Fruit fly (Drosophila melanogaster) whole organism, embryonic: ENCODE data around the gene zye.

Experiments used
- CG10209 ChIP-seq: fragments of 200-800 bp; sonication (Bioruptor generic); optimal IDR thresholded peaks from 3 replicates; lab custom pipeline; 2017; ENCODE audit warnings: missing biosample characterization, mild to moderate bottlenecking, missing genetic modification characterization, missing genetic modification reagents
- CG10959 ChIP-seq: fragments of 200-800 bp; sonication (Bioruptor generic); IDR thresholded peaks from 2 replicates; pipeline ENCODE4 v1.3.6; 2022; ENCODE audit warnings: missing biosample characterization, missing genetic modification characterization
- CG11695 ChIP-seq: fragments of 200-800 bp; sonication (Bioruptor generic); IDR thresholded peaks from 3 replicates; pipeline ENCODE4 v1.3.6; 2022; ENCODE audit warnings: missing biosample characterization, missing genetic modification characterization
- CG13775 ChIP-seq: fragments of 200-800 bp; sonication (Bioruptor generic); optimal IDR thresholded peaks from 3 replicates; lab custom pipeline; 2017; ENCODE audit warnings: missing biosample characterization, mild to moderate bottlenecking, missing genetic modification characterization
- CG15073 ChIP-seq: fragments of 200-800 bp; sonication (Bioruptor generic); optimal IDR thresholded peaks from 2 replicates; lab custom pipeline; 2016; ENCODE audit warnings: missing biosample characterization, missing genetic modification characterization
- CG15696 ChIP-seq: fragments of 200-800 bp; sonication (Bioruptor generic); optimal IDR thresholded peaks from 2 replicates; lab custom pipeline; 2019; ENCODE audit warnings: missing biosample characterization, mild to moderate bottlenecking, missing genetic modification characterization, moderate library complexity
- CG16815 ChIP-seq: fragments of 200-800 bp; sonication (Bioruptor generic); optimal IDR thresholded peaks from 3 replicates; lab custom pipeline; 2017; ENCODE audit warnings: missing biosample characterization, mild to moderate bottlenecking, missing genetic modification characterization
- CG17612 ChIP-seq: fragments of 200-800 bp; sonication (Bioruptor generic); IDR thresholded peaks from 2 replicates; pipeline ENCODE4 v1.3.6; 2022; ENCODE audit warnings: missing biosample characterization, missing genetic modification characterization
- CG2116 ChIP-seq: fragments of 200-800 bp; sonication (Bioruptor generic); optimal IDR thresholded peaks from 3 replicates; lab custom pipeline; 2018; ENCODE audit warnings: missing biosample characterization, mild to moderate bottlenecking, missing genetic modification characterization
- CG2199 ChIP-seq: fragments of 200-800 bp; sonication (Bioruptor generic); IDR thresholded peaks from 3 replicates; pipeline ENCODE4 v1.3.6; 2022; ENCODE audit warnings: missing biosample characterization, missing genetic modification characterization
- CG30403 ChIP-seq: fragments of 200-800 bp; sonication (Bioruptor generic); optimal IDR thresholded peaks from 3 replicates; lab custom pipeline; 2016; ENCODE audit warnings: missing biosample characterization, missing genetic modification characterization
- CG30431 ChIP-seq: fragments of 200-800 bp; sonication (Bioruptor generic); optimal IDR thresholded peaks from 2 replicates; lab custom pipeline; 2017; ENCODE audit warnings: missing biosample characterization, missing genetic modification characterization
- CG31441 ChIP-seq: fragments of 200-800 bp; sonication (Bioruptor generic); IDR thresholded peaks from 2 replicates; pipeline ENCODE4 v1.3.6; 2022; ENCODE audit warnings: missing biosample characterization, missing genetic modification characterization
- CG4404 ChIP-seq: fragments of 200-800 bp; sonication (Bioruptor generic); IDR thresholded peaks from 2 replicates; pipeline ENCODE4 v1.3.6; 2022; ENCODE audit warnings: missing biosample characterization, missing genetic modification characterization
- CG4424 ChIP-seq: fragments of 200-800 bp; sonication (Bioruptor generic); optimal IDR thresholded peaks from 3 replicates; lab custom pipeline; 2016; ENCODE audit warnings: missing biosample characterization, missing genetic modification characterization
- CG4820 ChIP-seq: fragments of 200-800 bp; sonication (Bioruptor generic); optimal IDR thresholded peaks from 3 replicates; lab custom pipeline; 2016; ENCODE audit warnings: missing biosample characterization, missing genetic modification characterization
- CG6254 ChIP-seq: fragments of 200-800 bp; sonication (Bioruptor generic); optimal IDR thresholded peaks from 3 replicates; lab custom pipeline; 2017; ENCODE audit warnings: mild to moderate bottlenecking, missing biosample characterization, missing genetic modification reagents, missing genetic modification characterization
- CG6791 ChIP-seq: fragments of 200-800 bp; sonication (Bioruptor generic); IDR thresholded peaks from 3 replicates; pipeline ENCODE4 v1.3.6; 2022; ENCODE audit warnings: missing biosample characterization, missing genetic modification characterization; ENCODE audit not compliant: partially characterized antibody
- CG6813 ChIP-seq: fragments of 200-800 bp; sonication (Bioruptor generic); optimal IDR thresholded peaks from 2 replicates; lab custom pipeline; 2017; ENCODE audit warnings: missing biosample characterization, missing genetic modification characterization, mild to moderate bottlenecking, moderate library complexity, missing genetic modification reagents
- CG7271 ChIP-seq: fragments of 200-800 bp; sonication (Bioruptor generic); optimal IDR thresholded peaks from 2 replicates; lab custom pipeline; 2018; ENCODE audit warnings: missing biosample characterization, mild to moderate bottlenecking, missing genetic modification characterization, moderate library complexity
- CHES-1-like ChIP-seq: fragments of 200-800 bp; sonication (Bioruptor generic); optimal IDR thresholded peaks from 2 replicates; lab custom pipeline; 2016; ENCODE audit warnings: missing biosample characterization, missing genetic modification characterization
- D ChIP-seq, 2 experiments: fragments of 200-800 bp in 1 of 2; fragments of >200 bp in 1 of 2; sonication (Bioruptor generic) in 1 of 2; optimal IDR thresholded peaks; 2 replicates in 1 of 2; 3 replicates in 1 of 2; lab custom pipeline; 2017; ENCODE audit warnings: mild to moderate bottlenecking in 1 of 2, missing biosample characterization in 1 of 2, missing genetic modification characterization in 1 of 2, missing genetic modification reagents in 1 of 2
- Dek ChIP-seq: fragments of 200-800 bp; sonication (Bioruptor generic); optimal IDR thresholded peaks from 3 replicates; lab custom pipeline; 2019; ENCODE audit warnings: missing biosample characterization, mild to moderate bottlenecking, missing genetic modification characterization, moderate library complexity
- Elba2 ChIP-seq: fragments of 200-800 bp; sonication (Bioruptor generic); optimal IDR thresholded peaks from 3 replicates; lab custom pipeline; 2016; ENCODE audit warnings: missing biosample characterization, missing genetic modification characterization
- HmgZ ChIP-seq: fragments of 200-800 bp; sonication (Bioruptor generic); optimal IDR thresholded peaks from 2 replicates; lab custom pipeline; 2018; ENCODE audit warnings: missing biosample characterization, mild to moderate bottlenecking, missing genetic modification characterization
- Mad ChIP-seq: fragments of 200-800 bp; sonication (Bioruptor generic); optimal IDR thresholded peaks from 2 replicates; lab custom pipeline; 2016; ENCODE audit warnings: missing biosample characterization, missing genetic modification characterization
- Meics ChIP-seq: fragments of 200-800 bp; sonication (Bioruptor generic); optimal IDR thresholded peaks from 2 replicates; lab custom pipeline; 2017; ENCODE audit warnings: missing biosample characterization, mild to moderate bottlenecking, missing genetic modification characterization
- NC2β ChIP-seq: fragments of 200-800 bp; sonication (Bioruptor generic); optimal IDR thresholded peaks from 2 replicates; lab custom pipeline; 2016; ENCODE audit warnings: missing biosample characterization, missing genetic modification characterization
- Oli ChIP-seq: fragments of 200-800 bp; sonication (Bioruptor generic); optimal IDR thresholded peaks from 2 replicates; lab custom pipeline; 2018; ENCODE audit warnings: missing biosample characterization, mild to moderate bottlenecking, missing genetic modification characterization, moderate library complexity
- Ssrp ChIP-seq: fragments of 200-800 bp; sonication (Bioruptor generic); optimal IDR thresholded peaks from 2 replicates; lab custom pipeline; 2018; ENCODE audit warnings: missing biosample characterization, mild to moderate bottlenecking, missing genetic modification characterization, moderate library complexity
- Trl ChIP-seq, 3 experiments: fragments of >200 bp in 2 of 3; fragments of 200-800 bp in 1 of 3; sonication (Bioruptor generic) in 1 of 3; optimal IDR thresholded peaks; 2 replicates in 1 of 3; 3 replicates in 2 of 3; lab custom pipeline; 2016 to 2017; ENCODE audit warnings: missing biosample characterization in 1 of 3, missing genetic modification characterization in 1 of 3
- Usf ChIP-seq: fragments of 200-800 bp; sonication (Bioruptor generic); optimal IDR thresholded peaks from 2 replicates; lab custom pipeline; 2017; ENCODE audit warnings: missing genotype, missing biosample characterization, missing genetic modification characterization
- Xrp1 ChIP-seq: fragments of 200-800 bp; sonication (Bioruptor generic); IDR thresholded peaks from 2 replicates; pipeline ENCODE4 v1.3.6; 2022; ENCODE audit warnings: missing biosample characterization, missing genetic modification characterization
- az2 ChIP-seq: fragments of 200-800 bp; sonication (Bioruptor generic); optimal IDR thresholded peaks from 3 replicates; lab custom pipeline; 2016; ENCODE audit warnings: missing biosample characterization, missing genetic modification characterization
- dmrt11E ChIP-seq: fragments of 200-800 bp; sonication (Bioruptor generic); optimal IDR thresholded peaks from 3 replicates; lab custom pipeline; 2018; ENCODE audit warnings: missing biosample characterization, mild to moderate bottlenecking, missing genetic modification characterization, moderate library complexity
- esg ChIP-seq: fragments of 200-800 bp; sonication (Bioruptor generic); conservative IDR thresholded peaks from 2 replicates; pipeline ENCODE4 v1.3.6; 2022; ENCODE audit warnings: missing biosample characterization, missing genetic modification characterization
- gem ChIP-seq: fragments of 200-800 bp; sonication (Bioruptor generic); optimal IDR thresholded peaks from 2 replicates; lab custom pipeline; 2019; ENCODE audit warnings: missing biosample characterization, mild to moderate bottlenecking, missing genetic modification characterization, moderate library complexity
- lov ChIP-seq, 2 experiments: fragments of 200-800 bp in 1 of 2; fragments of >200 bp in 1 of 2; sonication (Bioruptor generic) in 1 of 2; IDR thresholded peaks in 1 of 2; optimal IDR thresholded peaks in 1 of 2; 2 replicates in 1 of 2; 3 replicates in 1 of 2; pipeline versions ENCODE4 v1.3.6 to Lab custom; 2017 to 2022; ENCODE audit warnings: missing biosample characterization in 1 of 2, missing genetic modification characterization in 1 of 2
- phol ChIP-seq: fragments of 200-800 bp; sonication (Bioruptor generic); optimal IDR thresholded peaks from 3 replicates; lab custom pipeline; 2018; ENCODE audit warnings: missing biosample characterization, mild to moderate bottlenecking, missing genetic modification characterization, moderate library complexity
- sc ChIP-seq, 3 experiments: fragments of >200 bp in 2 of 3; fragments of 200-800 bp in 1 of 3; sonication (Bioruptor generic) in 1 of 3; optimal IDR thresholded peaks; 2 replicates in 2 of 3; 3 replicates in 1 of 3; lab custom pipeline; 2017; ENCODE audit warnings: mild to moderate bottlenecking in 1 of 3, missing biosample characterization in 1 of 3, missing genetic modification characterization in 1 of 3, missing genetic modification reagents in 1 of 3
- sens ChIP-seq: fragments of 200-800 bp; sonication (Bioruptor generic); peaks from one replicate; lab custom pipeline; 2016; ENCODE audit warnings: missing biosample characterization, missing genetic modification characterization
- sr ChIP-seq: fragments of 200-800 bp; sonication (Bioruptor generic); IDR thresholded peaks from 3 replicates; pipeline ENCODE4 v1.3.6; 2022; ENCODE audit warnings: missing biosample characterization, missing genetic modification characterization
- twi ChIP-seq: fragments of 200-800 bp; optimal IDR thresholded peaks from 2 replicates; lab custom pipeline; 2019; ENCODE audit warnings: missing biosample characterization, mild to moderate bottlenecking, missing genetic modification characterization, moderate library complexity
- tx ChIP-seq: fragments of 200-800 bp; sonication (Bioruptor generic); optimal IDR thresholded peaks from 2 replicates; lab custom pipeline; 2016; ENCODE audit warnings: missing biosample characterization, missing genetic modification characterization
- unpg ChIP-seq: fragments of 200-800 bp; sonication (Bioruptor generic); optimal IDR thresholded peaks from 3 replicates; lab custom pipeline; 2018; ENCODE audit warnings: missing biosample characterization, mild to moderate bottlenecking, missing genetic modification characterization, moderate library complexity
- zf30C ChIP-seq: fragments of 200-800 bp; sonication (Bioruptor generic); optimal IDR thresholded peaks from 3 replicates; lab custom pipeline; 2018; ENCODE audit warnings: missing biosample characterization, mild to moderate bottlenecking, missing genetic modification characterization

Gene zye

dm6 chr3L:20402665-20403492, 10.5 kb upstream of the zye start (continued):
- TF ChIP-seq CG10209 (peak; percentile 40), CG15073 (no peak), CG30431 (GFP tag; lab: Kevin White, UChicago) (peak; percentile 30), CG15696 (tag; lab: Kevin White, UChicago) (peak; percentile 95), CG17612 (no peak), twi (tag; lab: Kevin White, UChicago) (peak; percentile 85), Usf (peak; percentile 44), zf30C (GFP tag; lab: Kevin White, UChicago) (no peak), Xrp1 (GFP tag; lab: Robert Waterston, UW) (peak; percentile 76), az2 (peak; percentile 13), Elba2 (GFP tag; lab: Kevin White, UChicago) (peak; percentile 54), gem (tag; lab: Kevin White, UChicago) (peak; percentile 64), CG30403 (GFP tag; lab: Kevin White, UChicago) (peak; percentile 8), CG6791 (GFP tag; lab: Robert Waterston, UW) (0 out of 3 replicates have a peak, but pooled peaks have one; percentile 36), sr (GFP tag; lab: Robert Waterston, UW) (no peak), phol (tag; lab: Kevin White, UChicago) (peak; percentile 56), Dek (no peak), Oli (tag; lab: Kevin White, UChicago) (peak; percentile 32), CG16815 (GFP tag; lab: Kevin White, UChicago) (peak; percentile 50), CG4424 (GFP tag; lab: Kevin White, UChicago) (peak; percentile 25), CG2199 (GFP tag; lab: Robert Waterston, UW) (peak; percentile 79; the same call in 1 of the 3 replicates), HmgZ (tag; lab: Kevin White, UChicago) (no peak), Trl (optimal IDR thresholded peaks at IDR 0.05; lab: Kevin White, UChicago) (no peak), Trl (GFP tag; optimal IDR thresholded peaks at IDR 0.05; lab: Kevin White, UChicago) (peak; percentile 7), CHES-1-like (GFP tag; lab: Kevin White, UChicago) (peak; percentile 12), CG10959 (GFP tag; lab: Robert Waterston, UW) (0 out of 2 replicates have a peak, but pooled peaks have one; percentile 66), NC2β (GFP tag; lab: Kevin White, UChicago) (peak; percentile 51), CG6813 (GFP tag; lab: Kevin White, UChicago) (peak; percentile 15), CG6254 (GFP tag; lab: Kevin White, UChicago) (peak; percentile 37), sc (optimal IDR thresholded peaks at IDR 0.05; lab: Kevin White, UChicago) (no peak), sc (GFP tag; optimal IDR thresholded peaks at IDR 0.05; lab: Kevin White, UChicago) (peak; percentile 50), Mad (GFP tag; lab: Kevin White, UChicago) (peak; percentile 23), CG2116 (GFP tag; lab: Kevin White, UChicago) (peak; percentile 66), Ssrp (tag; lab: Kevin White, UChicago) (peak; percentile 39), CG4404 (GFP tag; lab: Robert Waterston, UW) (peak; percentile 87), CG13775 (GFP tag; lab: Kevin White, UChicago) (peak; percentile 45), unpg (GFP tag; lab: Kevin White, UChicago) (peak; percentile 27), CG31441 (GFP tag; lab: Robert Waterston, UW) (peak; percentile 56), CG7271 (tag; lab: Kevin White, UChicago) (peak; percentile 80), sens (GFP tag; lab: Kevin White, UChicago) (peak; percentile 89), dmrt11E (peak; percentile 86), CG4820 (GFP tag; lab: Kevin White, UChicago) (peak; percentile 30), Meics (GFP tag; lab: Kevin White, UChicago) (no peak), lov (optimal IDR thresholded peaks at IDR 0.05; lab: Kevin White, UChicago) (no peak), lov (GFP tag; IDR thresholded peaks at IDR 0.05; lab: Robert Waterston, UW) (0 out of 3 replicates have a peak, but pooled peaks have one; percentile 34), CG11695 (GFP tag; lab: Robert Waterston, UW) (0 out of 3 replicates have a peak, but pooled peaks have one; percentile 27), tx (GFP tag; lab: Kevin White, UChicago) (peak; percentile 10), esg (GFP tag; lab: Robert Waterston, UW) (0 out of 2 replicates have a peak, but pooled peaks have one; percentile 10), D (optimal IDR thresholded peaks at IDR 0.05; lab: Kevin White, UChicago) (peak; percentile 47), D (GFP tag; optimal IDR thresholded peaks at IDR 0.05; lab: Kevin White, UChicago) (peak; percentile 8)
